Fruit fly (Drosophila melanogaster): Measurements from ENCODE around the gene HP1e.

DNA sequence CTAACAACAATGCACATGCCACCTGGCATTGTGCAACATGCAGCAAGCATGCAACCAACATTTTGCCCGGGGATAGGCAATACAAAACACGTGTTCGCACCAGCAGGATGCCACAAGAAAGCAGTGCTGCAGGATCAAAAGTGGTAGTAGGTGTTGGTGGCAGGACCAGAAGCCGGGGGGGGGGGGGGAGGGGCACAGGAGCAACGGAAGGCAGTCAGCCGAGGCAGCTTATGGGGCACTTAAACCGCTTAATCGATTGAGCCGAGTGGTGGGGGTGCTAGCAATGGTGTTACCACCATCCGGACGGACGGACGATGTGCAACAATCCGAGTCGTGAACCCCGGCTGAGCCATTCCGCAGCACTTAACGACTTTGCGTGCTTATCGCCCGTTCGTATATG is 24.4 kb upstream of the HP1e start:
- TF ChIP-seq CG8478 (optimal IDR thresholded peaks at IDR 0.05) (no peak), CTCF (optimal IDR thresholded peaks at IDR 0.05) (no peak)

Measured in S2 (cell line).